Worm (Caenorhabditis elegans) whole organism, dauer: ENCODE measurements around the gene R10E8.6.
"Not testable (repeated sequence)": the region's sequence is repeated elsewhere in the genome, so short reads cannot be mapped to it uniquely, and the experiment has no call there.

ENCODE experiments used
- unc-62 ChIP-seq: sonication (generic microtip); optimal IDR thresholded peaks from 2 replicates; lab custom pipeline; 2017; ENCODE audit warnings: missing biosample characterization, missing genetic modification reagents, missing genetic modification characterization

R10E8.6 gene

DNA sequence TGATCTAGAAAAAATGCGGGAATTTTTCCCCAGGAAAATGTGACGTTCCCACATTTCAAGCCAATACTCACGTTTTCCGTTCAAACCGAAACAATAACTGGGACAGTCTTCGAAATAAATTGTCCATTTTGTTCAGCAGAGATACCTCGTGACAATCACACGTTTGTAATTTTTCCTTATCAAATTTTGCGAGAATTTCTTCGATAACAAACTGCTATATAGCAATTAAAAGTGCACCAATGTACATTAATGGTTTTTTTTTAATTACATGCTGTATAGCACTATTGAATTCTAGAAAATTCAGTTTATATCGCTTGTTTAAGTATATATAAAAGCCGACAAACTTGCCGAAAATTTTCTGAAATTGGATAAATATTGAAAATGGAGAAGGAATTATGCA is at the start of gene R10E8.6:
Gene R10E8.6 (minus strand): TSS at position 154 of the 400 bp plus-strand sequence.
- TF ChIP-seq unc-62 (GFP tag; lab: Kevin White, UChicago): no peak

- not testable (repeated sequence) for TF ChIP-seq unc-62 (GFP tag; lab: Kevin White, UChicago)
Observed at ce11 chrV:18302414-18302813, 36.2 kb upstream of the R10E8.6 start, which contains the start of gene Y51A2A.6. Gene Y51A2A.6 (plus strand): TSS chrV:18302714.

- TF ChIP-seq unc-62 (GFP tag; lab: Kevin White, UChicago): no peak
Observed at ce11 chrV:18299313-18299712, 33.1 kb upstream of the R10E8.6 start.

ce11 chrV:18298506-18298905 is 32.3 kb upstream of the R10E8.6 start, which contains the start of gene Y51A2A.5:
Gene Y51A2A.5 (plus strand): TSS chrV:18298806.
- TF ChIP-seq unc-62 (GFP tag; lab: Kevin White, UChicago): no peak

- TF ChIP-seq unc-62 (GFP tag; lab: Kevin White, UChicago): no peak
Observed at ce11 chrV:18292295-18292694, 26.1 kb upstream of the R10E8.6 start, which contains the start of gene Y51A2A.12. Gene Y51A2A.12 (plus strand): TSS chrV:18292595.

ce11 chrV:18290642-18291041 is 24.5 kb upstream of the R10E8.6 start, which contains the start of gene Y51A2A.4:
Gene Y51A2A.4 (plus strand): TSS chrV:18290942.
- TF ChIP-seq unc-62 (GFP tag; lab: Kevin White, UChicago): no peak

- TF ChIP-seq unc-62 (GFP tag; lab: Kevin White, UChicago): no peak
Observed at ce11 chrV:18282597-18282996, 16.4 kb upstream of the R10E8.6 start, which contains the start of gene clec-247. Gene clec-247 (plus strand): TSS chrV:18282897.

DNA sequence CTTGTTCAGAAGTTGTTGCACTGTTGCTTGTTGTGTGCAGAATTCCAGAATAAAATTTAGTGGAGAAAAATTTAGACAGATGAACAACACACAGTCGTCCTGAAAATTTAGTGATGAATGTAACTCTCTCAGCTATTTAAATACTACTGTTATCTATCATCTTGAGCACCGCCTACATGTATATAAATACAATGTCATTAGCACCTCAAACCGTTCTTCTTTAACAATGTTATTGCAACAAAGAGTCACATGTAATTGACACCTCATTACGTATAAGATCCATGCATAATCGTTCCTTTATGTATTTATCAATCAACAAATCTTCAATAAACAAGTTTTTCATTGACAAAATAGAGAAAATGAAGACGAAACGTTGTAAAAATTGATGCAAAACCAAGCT is 14.6 kb upstream of the R10E8.6 start, which contains the start of gene Y51A2A.16:
Gene Y51A2A.16 (minus strand): TSS at position 101 of the 400 bp plus-strand sequence.
- TF ChIP-seq unc-62 (GFP tag; lab: Kevin White, UChicago): no peak

- TF ChIP-seq unc-62 (GFP tag; lab: Kevin White, UChicago): no peak
Observed at ce11 chrV:18270403-18270802, 4.2 kb upstream of the R10E8.6 start, which contains the start of gene Y37H2C.4. Gene Y37H2C.4 (plus strand): TSS chrV:18270703.

DNA sequence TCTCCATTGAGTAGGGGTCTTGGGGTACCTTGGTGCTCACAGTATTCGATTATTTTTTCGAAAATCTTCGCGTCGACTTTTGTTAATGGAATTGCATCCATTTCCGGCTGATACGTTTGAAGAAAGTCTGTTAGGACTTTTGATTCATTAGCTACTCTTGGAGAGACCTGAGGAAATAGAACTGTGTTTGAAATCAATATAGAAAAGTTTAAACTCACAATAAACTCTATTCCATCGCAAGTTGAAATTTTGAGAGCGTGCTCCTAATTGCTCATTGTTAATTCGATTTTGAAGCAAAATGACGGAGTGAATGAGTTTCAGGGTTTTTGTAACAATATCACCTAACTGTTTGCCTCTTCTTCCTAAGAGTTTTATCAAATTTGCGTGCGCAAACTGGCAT is 3.7 kb upstream of the R10E8.6 start, which contains the start of gene skr-6:
Gene skr-6 (minus strand): TSS at position 101 of the 400 bp plus-strand sequence.
- no peak for TF ChIP-seq unc-62 (GFP tag; lab: Kevin White, UChicago)

DNA sequence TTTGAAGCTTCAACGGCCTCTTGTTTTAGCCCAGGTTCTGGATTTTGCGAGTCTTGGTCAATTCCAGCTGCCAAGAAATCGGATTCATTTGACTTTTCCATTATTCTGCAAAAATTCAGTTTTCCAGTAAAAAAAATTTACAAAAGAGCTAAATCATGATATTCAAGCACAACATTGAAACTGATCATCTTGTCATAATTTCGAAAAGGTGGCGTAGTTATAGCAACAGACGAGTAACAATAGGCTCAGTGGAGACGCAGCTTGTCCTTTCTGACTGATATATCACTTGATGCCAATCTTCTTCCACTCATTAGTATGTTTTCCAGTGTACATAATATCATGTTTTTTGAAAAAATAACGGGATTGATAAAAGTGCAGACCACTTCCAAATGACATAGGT is 2.6 kb upstream of the R10E8.6 start, which contains the start of gene fbxa-213:
Gene fbxa-213 (minus strand): TSS at position 101 of the 400 bp plus-strand sequence.
- no peak for TF ChIP-seq unc-62 (GFP tag; lab: Kevin White, UChicago)

DNA sequence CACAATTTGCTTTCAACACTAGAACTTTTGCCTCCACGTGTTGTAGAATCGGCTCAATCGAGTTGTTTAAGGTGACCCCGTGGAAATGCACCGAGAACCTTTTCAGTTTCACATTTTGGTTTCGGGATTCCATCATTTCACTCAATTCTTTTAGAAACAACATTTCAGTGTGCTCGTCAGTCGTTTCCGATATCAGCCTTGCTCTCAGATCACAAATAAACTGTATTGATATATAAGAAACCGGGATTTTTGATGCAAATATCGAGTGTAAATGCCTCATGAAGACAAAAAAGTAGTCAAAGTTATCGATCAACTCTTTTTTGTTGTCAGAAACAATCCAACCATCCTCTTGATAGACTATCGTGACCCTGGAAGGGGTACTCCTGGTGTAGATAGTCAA is 677 bp downstream of the R10E8.6 start:
- TF ChIP-seq unc-62 (GFP tag; lab: Kevin White, UChicago): no peak

- no peak for TF ChIP-seq unc-62 (GFP tag; lab: Kevin White, UChicago)
Observed at ce11 chrV:18254483-18254882, 11.7 kb downstream of the R10E8.6 start, which contains the start of gene R10E8.5. Gene R10E8.5 (plus strand): TSS chrV:18254783.

DNA sequence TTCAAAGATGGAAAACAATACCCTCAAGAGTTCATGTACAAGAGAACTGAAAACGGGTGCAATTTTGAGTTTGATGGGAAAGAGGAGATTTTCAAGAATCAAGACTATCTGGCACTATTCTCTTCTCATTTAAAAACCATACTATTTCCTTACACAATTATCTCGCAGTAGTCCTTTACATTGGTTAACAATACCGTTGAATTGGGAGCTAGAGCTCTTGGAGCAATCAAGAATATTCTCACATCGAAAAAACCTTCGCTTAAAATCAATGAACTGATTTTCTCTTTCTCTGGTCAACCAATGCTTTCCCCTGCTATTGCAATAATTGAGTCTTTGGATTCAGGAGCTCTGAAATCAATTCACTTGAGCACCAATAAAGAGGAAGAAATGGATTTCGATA is 12.7 kb downstream of the R10E8.6 start, which contains the start of gene R10E8.2:
Gene R10E8.2 (plus strand): TSS at position 301 of the 400 bp plus-strand sequence.
- TF ChIP-seq unc-62 (GFP tag; lab: Kevin White, UChicago): no peak

ce11 chrV:18252239-18252638 is 14.0 kb downstream of the R10E8.6 start, which contains the start of gene R10E8.1:
Gene R10E8.1 (minus strand): TSS chrV:18252416.
- no peak for TF ChIP-seq unc-62 (GFP tag; lab: Kevin White, UChicago)

- no peak for TF ChIP-seq unc-62 (GFP tag; lab: Kevin White, UChicago)
Observed at ce11 chrV:18246077-18246476, 20.1 kb downstream of the R10E8.6 start.

DNA sequence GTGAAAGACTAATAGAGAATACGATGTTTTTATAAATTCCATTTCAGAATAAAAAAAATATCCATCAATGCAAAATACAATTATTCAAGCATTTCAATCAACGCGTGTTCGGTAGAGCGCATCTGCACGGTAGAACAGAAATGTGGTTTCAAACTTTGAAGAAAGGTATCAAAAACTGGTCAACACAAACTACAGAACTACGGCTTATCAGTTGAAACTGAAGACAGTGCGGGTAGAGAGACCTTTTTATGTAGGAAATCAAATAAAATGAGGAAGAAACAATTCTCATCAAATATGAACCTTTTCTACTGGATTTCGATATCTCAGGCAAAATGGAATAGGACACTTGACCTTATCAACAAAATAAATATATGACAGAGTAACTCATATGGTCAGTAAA is 21.8 kb downstream of the R10E8.6 start:
- no peak for TF ChIP-seq unc-62 (GFP tag; lab: Kevin White, UChicago)
